Worm (Caenorhabditis elegans) whole organism, mixed stage, embryonic: ENCODE results near the gene asp-18.

Experiments
- M03D4.4 ChIP-seq: sonication (generic microtip); optimal IDR thresholded peaks from 2 replicates; lab custom pipeline; 2017; ENCODE audit warnings: mild to moderate bottlenecking, missing genetic modification characterization, missing compliant biosample characterization
- bed-3 ChIP-seq: fragments of 200-800 bp; sonication (Bioruptor generic); optimal IDR thresholded peaks from 3 replicates; lab custom pipeline; 2018; ENCODE audit warnings: mild to moderate bottlenecking, missing genetic modification characterization, moderate library complexity, missing compliant biosample characterization
- ceh-39 ChIP-seq: fragments of 150-350 bp; optimal IDR thresholded peaks from 2 replicates; lab custom pipeline; 2014; ENCODE audit warnings: missing biosample characterization, missing genetic modification characterization
- ceh-43 ChIP-seq: fragments of 200-800 bp; sonication (Bioruptor generic); optimal IDR thresholded peaks from 2 replicates; lab custom pipeline; 2018; ENCODE audit warnings: mild to moderate bottlenecking, missing genetic modification characterization, moderate library complexity, missing compliant biosample characterization
- ceh-83 ChIP-seq: fragments of 200-800 bp; sonication (Bioruptor generic); optimal IDR thresholded peaks from 2 replicates; lab custom pipeline; 2018; ENCODE audit warnings: mild to moderate bottlenecking, missing genetic modification characterization, missing compliant biosample characterization
- ces-1 ChIP-seq: fragments of 150-350 bp; optimal IDR thresholded peaks from 2 replicates; lab custom pipeline; 2014; ENCODE audit warnings: missing biosample characterization, missing genetic modification reagents, missing genetic modification characterization
- cnd-1 ChIP-seq: fragments of 200-800 bp; sonication (Bioruptor generic); optimal IDR thresholded peaks from 2 replicates; lab custom pipeline; 2018; ENCODE audit warnings: mild to moderate bottlenecking, missing genetic modification characterization, missing compliant biosample characterization
- drap-1 ChIP-seq: fragments of 200-800 bp; sonication (Bioruptor generic); optimal IDR thresholded peaks from 3 replicates; lab custom pipeline; 2018; ENCODE audit warnings: mild to moderate bottlenecking, missing genetic modification characterization, missing compliant biosample characterization
- elt-1 ChIP-seq: sonication (generic microtip); optimal IDR thresholded peaks from 2 replicates; lab custom pipeline; 2017; ENCODE audit warnings: missing genetic modification characterization, mild to moderate bottlenecking, missing compliant biosample characterization, antibody characterized with exemption, moderate library complexity, borderline replicate concordance; ENCODE audit not compliant: insufficient read depth
- elt-3 ChIP-seq: fragments of 150-350 bp; optimal IDR thresholded peaks from 2 replicates; lab custom pipeline; 2014; ENCODE audit warnings: missing biosample characterization, missing genetic modification characterization
- ham-2 ChIP-seq: fragments of 200-800 bp; sonication (Bioruptor generic); optimal IDR thresholded peaks from 2 replicates; lab custom pipeline; 2018; ENCODE audit warnings: mild to moderate bottlenecking, missing genetic modification characterization, missing compliant biosample characterization
- hlh-1 ChIP-seq: fragments of 150-350 bp; optimal IDR thresholded peaks from 2 replicates; lab custom pipeline; 2014; ENCODE audit warnings: missing biosample characterization, missing genetic modification reagents, missing genetic modification characterization
- lin-13 ChIP-seq: fragments of 150-350 bp; optimal IDR thresholded peaks from 2 replicates; lab custom pipeline; 2014; ENCODE audit warnings: missing biosample characterization, missing genetic modification characterization
- lin-32 ChIP-seq: fragments of 200-800 bp; sonication (Bioruptor generic); optimal IDR thresholded peaks from 2 replicates; lab custom pipeline; 2018; ENCODE audit warnings: mild to moderate bottlenecking, missing genetic modification characterization, missing compliant biosample characterization
- lsy-2 ChIP-seq: fragments of 150-350 bp; optimal IDR thresholded peaks from 2 replicates; lab custom pipeline; 2014; ENCODE audit warnings: missing biosample characterization, missing genetic modification characterization
- mab-5 ChIP-seq: fragments of 150-350 bp; optimal IDR thresholded peaks from 2 replicates; lab custom pipeline; 2014; ENCODE audit warnings: missing biosample characterization, missing genetic modification characterization
- mep-1 ChIP-seq: fragments of 150-350 bp; optimal IDR thresholded peaks from 2 replicates; lab custom pipeline; 2017; ENCODE audit warnings: missing biosample characterization, missing genetic modification reagents, missing genetic modification characterization, inconsistent platforms
- mls-2 ChIP-seq: sonication (generic microtip); optimal IDR thresholded peaks from 2 replicates; lab custom pipeline; 2016; ENCODE audit warnings: mild to moderate bottlenecking, missing genetic modification characterization, moderate library complexity, missing compliant biosample characterization
- nhr-12 ChIP-seq: fragments of 150-350 bp; optimal IDR thresholded peaks from 2 replicates; lab custom pipeline; 2014; ENCODE audit warnings: missing biosample characterization, missing genetic modification characterization
- nhr-2 ChIP-seq: fragments of 150-350 bp; optimal IDR thresholded peaks from 2 replicates; lab custom pipeline; 2014; ENCODE audit warnings: missing biosample characterization, missing genetic modification characterization
- nhr-237 ChIP-seq: fragments of 150-350 bp; optimal IDR thresholded peaks from 2 replicates; lab custom pipeline; 2014; ENCODE audit warnings: missing biosample characterization, missing genetic modification characterization
- nhr-76 ChIP-seq: sonication (generic microtip); optimal IDR thresholded peaks from 2 replicates; lab custom pipeline; 2017; ENCODE audit warnings: missing biosample characterization, missing genetic modification characterization
- pha-4 ChIP-seq: fragments of 150-350 bp; optimal IDR thresholded peaks from 2 replicates; lab custom pipeline; 2018; ENCODE audit warnings: missing biosample characterization, missing genetic modification reagents, missing genetic modification characterization
- sem-2 ChIP-seq: fragments of 200-800 bp; sonication (Bioruptor generic); optimal IDR thresholded peaks from 2 replicates; lab custom pipeline; 2018; ENCODE audit warnings: mild to moderate bottlenecking, missing genetic modification characterization, missing compliant biosample characterization
- snpc-4 ChIP-seq: fragments of 150-350 bp; optimal IDR thresholded peaks from 2 replicates; lab custom pipeline; 2014; ENCODE audit warnings: missing biosample characterization, missing genetic modification characterization
- sptf-1 ChIP-seq: sonication (generic microtip); optimal IDR thresholded peaks from 2 replicates; lab custom pipeline; 2017; ENCODE audit warnings: mild to moderate bottlenecking, missing genetic modification characterization, moderate library complexity, missing compliant biosample characterization
- tbx-8 ChIP-seq: fragments of 200-800 bp; sonication (Bioruptor generic); optimal IDR thresholded peaks from 2 replicates; lab custom pipeline; 2018; ENCODE audit warnings: mild to moderate bottlenecking, missing genetic modification characterization, moderate library complexity, missing compliant biosample characterization
- unc-120 ChIP-seq: sonication (generic microtip); optimal IDR thresholded peaks from 2 replicates; lab custom pipeline; 2017; ENCODE audit warnings: missing genetic modification characterization, missing compliant biosample characterization; ENCODE audit not compliant: poor library complexity, severe bottlenecking
- unc-39 ChIP-seq: fragments of 150-350 bp; optimal IDR thresholded peaks from 2 replicates; lab custom pipeline; 2014; ENCODE audit warnings: missing biosample characterization, missing genetic modification characterization
- unc-62 ChIP-seq: fragments of 150-350 bp; optimal IDR thresholded peaks from 2 replicates; lab custom pipeline; 2014; ENCODE audit warnings: missing biosample characterization, missing genetic modification reagents, missing genetic modification characterization
- zip-8 ChIP-seq: fragments of 150-350 bp; optimal IDR thresholded peaks from 2 replicates; lab custom pipeline; 2014; ENCODE audit warnings: missing biosample characterization, missing genetic modification characterization
- ztf-11 ChIP-seq: fragments of 150-350 bp; optimal IDR thresholded peaks from 2 replicates; lab custom pipeline; 2014; ENCODE audit warnings: missing biosample characterization, missing genetic modification characterization

asp-18 gene

DNA sequence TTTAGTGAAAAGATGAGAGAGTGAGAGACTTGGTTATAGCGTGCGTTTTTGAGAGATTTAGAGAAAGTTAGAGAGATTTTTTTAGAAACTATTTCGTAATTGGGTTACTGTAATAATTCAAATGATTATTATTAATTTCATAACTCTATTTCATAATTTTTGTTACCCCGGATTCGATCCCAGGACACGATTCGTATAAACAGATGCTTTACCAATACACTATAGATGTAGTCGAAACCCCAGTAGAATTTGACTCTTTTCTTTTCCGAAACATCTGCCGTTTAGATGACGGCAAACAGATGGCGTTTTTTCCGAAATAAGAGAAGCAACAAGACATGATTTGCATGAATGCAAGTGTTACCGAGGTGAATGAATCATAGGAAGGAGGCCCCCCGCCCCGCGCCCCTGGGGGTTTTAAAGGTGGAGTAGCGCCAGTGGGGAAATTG is 21.4 kb downstream of the asp-18 start:
- peak; percentile 50 for TF ChIP-seq ces-1 (GFP tag; lab: Kevin White, UChicago)
- no peak for TF ChIP-seq tbx-8
- no peak for TF ChIP-seq snpc-4 (tag; lab: Kevin White, UChicago)
- no peak for TF ChIP-seq bed-3 (GFP tag; lab: Kevin White, UChicago)
- no peak for TF ChIP-seq elt-3 (tag; lab: Kevin White, UChicago)
- TF ChIP-seq unc-39 (tag; lab: Kevin White, UChicago): peak; percentile 84
- peak; percentile 88 for TF ChIP-seq lin-32 (GFP tag; lab: Kevin White, UChicago)
- no peak for TF ChIP-seq ceh-43 (GFP tag; lab: Kevin White, UChicago)
- TF ChIP-seq sptf-1 (tag; lab: Kevin White, UChicago): no peak
- TF ChIP-seq unc-120 (tag; lab: Kevin White, UChicago): no peak
- peak; percentile 69 for TF ChIP-seq cnd-1 (tag; lab: Kevin White, UChicago)
- no peak for TF ChIP-seq mls-2 (tag; lab: Kevin White, UChicago)
- peak; percentile 86 for TF ChIP-seq lsy-2 (tag; lab: Kevin White, UChicago)
- TF ChIP-seq hlh-1 (tag; lab: Kevin White, UChicago): no peak
- no peak for TF ChIP-seq sem-2 (GFP tag; lab: Kevin White, UChicago)
- TF ChIP-seq elt-1 (tag; lab: Kevin White, UChicago): no peak
- TF ChIP-seq ceh-83: no peak

DNA sequence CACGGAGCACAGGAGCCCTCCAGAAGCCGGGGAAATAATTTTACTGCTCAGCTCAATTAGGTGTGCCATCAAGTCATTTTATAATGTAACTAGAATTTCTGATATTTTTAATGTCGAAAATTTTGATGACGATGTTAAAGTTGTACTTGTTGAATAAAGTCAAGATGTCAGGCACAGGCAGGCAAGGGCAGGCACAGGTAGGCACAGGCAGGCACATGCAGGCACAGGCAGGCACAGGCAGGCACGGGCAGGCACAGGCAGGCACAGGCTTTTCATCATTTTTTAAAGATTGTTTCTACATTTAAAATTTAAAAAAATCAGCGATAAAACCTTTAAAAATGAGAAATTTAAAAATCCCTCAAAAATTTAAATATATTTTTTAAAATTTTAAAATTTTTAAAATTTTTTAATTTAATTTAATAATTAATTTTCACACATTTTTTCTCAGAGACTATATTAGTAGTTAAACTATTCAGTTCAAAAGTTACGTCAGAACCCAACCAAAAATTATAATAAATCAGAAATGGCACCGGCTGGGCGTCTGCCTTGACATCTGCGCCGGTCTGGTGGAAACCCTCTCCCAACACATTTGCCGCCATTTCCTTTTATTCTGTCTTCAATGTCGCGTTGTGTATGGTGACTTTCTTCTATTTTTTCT is 22.1 kb downstream of the asp-18 start, which contains the start of gene Y17D7C.6:
Y17D7C.6 (plus strand) TSS at position 608 of the 658 bp plus-strand sequence.
- TF ChIP-seq ceh-39 (tag; lab: Kevin White, UChicago): no peak
- no peak for TF ChIP-seq lin-32 (GFP tag; lab: Kevin White, UChicago)
- no peak for TF ChIP-seq ham-2 (GFP tag; lab: Kevin White, UChicago)
- TF ChIP-seq elt-1 (tag; lab: Kevin White, UChicago): no peak
- no peak for TF ChIP-seq snpc-4 (tag; lab: Kevin White, UChicago)
- no peak for TF ChIP-seq nhr-2 (tag; lab: Kevin White, UChicago)
- no peak for TF ChIP-seq lin-13
- no peak for TF ChIP-seq elt-3 (tag; lab: Kevin White, UChicago)
- no peak for TF ChIP-seq mep-1
- TF ChIP-seq pha-4: no peak
- TF ChIP-seq drap-1: no peak
- TF ChIP-seq nhr-12 (tag; lab: Kevin White, UChicago): no peak
- no peak for TF ChIP-seq ztf-11 (tag; lab: Kevin White, UChicago)
- TF ChIP-seq bed-3 (GFP tag; lab: Kevin White, UChicago): no peak
- no peak for TF ChIP-seq cnd-1 (tag; lab: Kevin White, UChicago)
- no peak for TF ChIP-seq mab-5 (tag; lab: Kevin White, UChicago)
- no peak for TF ChIP-seq nhr-237 (tag; lab: Kevin White, UChicago)

- TF ChIP-seq ceh-39 (tag; lab: Kevin White, UChicago): no peak
- no peak for TF ChIP-seq elt-1 (tag; lab: Kevin White, UChicago)
- no peak for TF ChIP-seq unc-62 (GFP tag; lab: Kevin White, UChicago)
- TF ChIP-seq nhr-12 (tag; lab: Kevin White, UChicago): no peak
- no peak for TF ChIP-seq ces-1 (GFP tag; lab: Kevin White, UChicago)
- no peak for TF ChIP-seq drap-1
- TF ChIP-seq ceh-43 (GFP tag; lab: Kevin White, UChicago): no peak
- no peak for TF ChIP-seq mab-5 (tag; lab: Kevin White, UChicago)
- TF ChIP-seq unc-120 (tag; lab: Kevin White, UChicago): no peak
- TF ChIP-seq lin-32 (GFP tag; lab: Kevin White, UChicago): no peak
- TF ChIP-seq nhr-237 (tag; lab: Kevin White, UChicago): no peak
- TF ChIP-seq elt-3 (tag; lab: Kevin White, UChicago): no peak
- no peak for TF ChIP-seq M03D4.4 (tag; lab: Kevin White, UChicago)
- no peak for TF ChIP-seq zip-8 (tag; lab: Kevin White, UChicago)
- TF ChIP-seq sem-2 (GFP tag; lab: Kevin White, UChicago): no peak
- TF ChIP-seq nhr-76: no peak
- TF ChIP-seq ztf-11 (tag; lab: Kevin White, UChicago): no peak
- no peak for TF ChIP-seq nhr-2 (tag; lab: Kevin White, UChicago)
- TF ChIP-seq mep-1: no peak
- TF ChIP-seq bed-3 (GFP tag; lab: Kevin White, UChicago): no peak
- TF ChIP-seq, all 35 proteins: peak for 0
Observed at ce11 chrV:18708015-18708414, 23.5 kb downstream of the asp-18 start.
